Worm (Caenorhabditis elegans): ENCODE data around the gene ceh-79.

ceh-79 gene

DNA sequence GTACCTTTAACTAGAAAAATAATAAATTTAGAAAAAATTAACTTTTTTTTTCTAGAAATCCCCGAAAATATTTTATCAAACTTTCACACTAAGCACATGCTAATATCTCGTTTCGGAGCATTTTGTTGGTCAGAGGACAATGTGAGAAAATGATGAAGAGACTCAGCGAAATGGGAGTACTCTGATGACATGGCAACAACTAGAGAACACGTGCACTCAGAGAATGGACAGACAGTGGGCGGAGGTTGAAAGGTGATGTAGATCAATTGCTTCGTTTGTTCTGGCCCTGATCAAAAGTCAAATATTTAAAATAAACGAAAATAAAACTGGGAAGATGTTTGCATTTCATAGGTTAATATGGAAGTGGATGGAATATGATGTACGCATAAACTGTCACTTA lies 32.8 kb downstream of the ceh-79 start:
- TF ChIP-seq lin-35 (GFP tag; optimal IDR thresholded peaks at IDR 0.05): peak in 1 of 2 experiments; percentile 4
- TF ChIP-seq fkh-8 (tag; optimal IDR thresholded peaks at IDR 0.05): peak; percentile 27
- TF ChIP-seq lin-14 (GFP tag; optimal IDR thresholded peaks at IDR 0.05): peak; percentile 3
- peak in 1 of 2 experiments; percentile 11 for TF ChIP-seq mdl-1 (tag; optimal IDR thresholded peaks at IDR 0.05)
- TF ChIP-seq lsy-2 (tag; optimal IDR thresholded peaks at IDR 0.05): no peak
- TF ChIP-seq nhr-20 (tag; optimal IDR thresholded peaks at IDR 0.05): peak; percentile 11
- TF ChIP-seq tbx-2 (tag; optimal IDR thresholded peaks at IDR 0.05): no peak
- TF ChIP-seq nhr-71 (tag; optimal IDR thresholded peaks at IDR 0.05): peak; percentile 19
- no peak for TF ChIP-seq pag-3 (tag; optimal IDR thresholded peaks at IDR 0.05; ENCODE audit: borderline replicate concordance, insufficient read depth)
- peak; percentile 18 for TF ChIP-seq nhr-85 (tag)
- TF ChIP-seq rnt-1 (tag; optimal IDR thresholded peaks at IDR 0.05): peak; percentile 7

- TF ChIP-seq elt-2 (tag; optimal IDR thresholded peaks at IDR 0.05): no peak
- TF ChIP-seq blmp-1 (tag; optimal IDR thresholded peaks at IDR 0.05): peak; percentile 21
- peak; percentile 26 for TF ChIP-seq mep-1 (tag; optimal IDR thresholded peaks at IDR 0.05)
- no peak for TF ChIP-seq skn-1 (tag; optimal IDR thresholded peaks at IDR 0.05)
Measured at ce11 chrV:13335883-13336419, 34.3 kb downstream of the ceh-79 start, which contains the start of gene C50B6.9. Gene C50B6.9, plus strand, starts transcription at chrV:13336369.

ce11 chrV:13338037-13338436 lies 36.4 kb downstream of the ceh-79 start:
- TF ChIP-seq ets-5 (GFP tag; IDR thresholded peaks at IDR 0.05) (no peak), ceh-88 (GFP tag; IDR thresholded peaks at IDR 0.05) (no peak), nhr-90 (tag; optimal IDR thresholded peaks at IDR 0.05; ENCODE audit: poor library complexity) (no peak), hlh-17 (GFP tag; optimal IDR thresholded peaks at IDR 0.05; ENCODE audit: borderline replicate concordance) (no peak), C04F5.9 (tag; optimal IDR thresholded peaks at IDR 0.05) (no peak), lin-35 (GFP tag; optimal IDR thresholded peaks at IDR 0.05) (no peak), sptf-1 (tag; optimal IDR thresholded peaks at IDR 0.05) (no peak), sup-37 (GFP tag; optimal IDR thresholded peaks at IDR 0.05) (no peak), elt-2 (tag; optimal IDR thresholded peaks at IDR 0.05) (no peak), nhr-12 (tag; optimal IDR thresholded peaks at IDR 0.05) (no peak), efl-1 (optimal IDR thresholded peaks at IDR 0.05) (no peak), efl-1 (GFP tag; optimal IDR thresholded peaks at IDR 0.05 in 1 of 2) (no peak), nhr-85 (tag) (no peak), nhr-28 (tag; optimal IDR thresholded peaks at IDR 0.05) (no peak), unc-86 (tag; optimal IDR thresholded peaks at IDR 0.05) (no peak)

ce11 chrV:13339633-13340290 lies 38.1 kb downstream of the ceh-79 start, which contains the start of the genes str-4 and lgc-48:
Gene str-4, minus strand, starts transcription at chrV:13339733.
Gene lgc-48, plus strand, starts transcription at chrV:13340240.
- TF ChIP-seq efl-1 (optimal IDR thresholded peaks at IDR 0.05) (no peak), efl-1 (GFP tag; optimal IDR thresholded peaks at IDR 0.05 in 1 of 2) (no peak), xbp-1 (tag; optimal IDR thresholded peaks at IDR 0.05) (no peak), dsc-1 (tag; optimal IDR thresholded peaks at IDR 0.05) (no peak), ztf-4 (tag; optimal IDR thresholded peaks at IDR 0.05) (no peak), rnt-1 (tag; optimal IDR thresholded peaks at IDR 0.05) (no peak), hlh-17 (GFP tag; optimal IDR thresholded peaks at IDR 0.05; ENCODE audit: borderline replicate concordance) (no peak), ceh-8 (GFP tag; optimal IDR thresholded peaks at IDR 0.05) (no peak), mdl-1 (tag; optimal IDR thresholded peaks at IDR 0.05) (no peak), pax-3 (tag; optimal IDR thresholded peaks at IDR 0.05) (no peak), ces-1 (GFP tag; optimal IDR thresholded peaks at IDR 0.05) (no peak), ztf-11 (tag; optimal IDR thresholded peaks at IDR 0.05) (no peak), nhr-11 (tag; optimal IDR thresholded peaks at IDR 0.05) (no peak), lin-13 (GFP tag; optimal IDR thresholded peaks at IDR 0.05) (no peak), dpl-1 (GFP tag; optimal IDR thresholded peaks at IDR 0.05) (no peak), ama-1 (optimal IDR thresholded peaks at IDR 0.05) (no peak), blmp-1 (tag; optimal IDR thresholded peaks at IDR 0.05) (no peak), fkh-10 (GFP tag; optimal IDR thresholded peaks at IDR 0.05) (no peak)

Data from whole organism, L1 larva.